Fruit fly (Drosophila melanogaster): ENCODE data around the gene Noc1.

- TF ChIP-seq CG18619 (GFP tag; optimal IDR thresholded peaks at IDR 0.05) = no peak
- TF ChIP-seq Chrac-16 (GFP tag; optimal IDR thresholded peaks at IDR 0.05) = no peak
- TF ChIP-seq CG14667 (GFP tag; IDR thresholded peaks at IDR 0.05) = no peak
These were observed 28.4 kb downstream of the Noc1 start, which contains the start of gene Elo68alpha for dm6 chr3L:11102930-11103329.
